Fruit fly (Drosophila melanogaster): ENCODE results near the gene CG13005.

Gene CG13005

dm6 chrX:16848978-16849377, 45.5 kb downstream of the CG13005 start (continued):
- TF ChIP-seq bbx (GFP tag; IDR thresholded peaks at IDR 0.05; ENCODE audit: partially characterized antibody) (no peak), CG6254 (GFP tag; optimal IDR thresholded peaks at IDR 0.05) (peak; percentile 18), CG10274 (GFP tag; optimal IDR thresholded peaks at IDR 0.05) (peak; percentile 64), jing (GFP tag; optimal IDR thresholded peaks at IDR 0.05) (no peak), CG15601 (tag; optimal IDR thresholded peaks at IDR 0.05) (no peak), CG18476 (GFP tag; optimal IDR thresholded peaks at IDR 0.05) (no peak), CG7928 (GFP tag; optimal IDR thresholded peaks at IDR 0.05) (no peak), CG1024 (GFP tag; IDR thresholded peaks at IDR 0.05) (no peak), ttk (GFP tag; IDR thresholded peaks at IDR 0.05) (no peak), ssp (GFP tag; IDR thresholded peaks at IDR 0.05) (no peak), Side (GFP tag; optimal IDR thresholded peaks at IDR 0.05) (no peak), lov (optimal IDR thresholded peaks at IDR 0.05) (no peak), lov (GFP tag; IDR thresholded peaks at IDR 0.05) (no peak), dan (GFP tag; IDR thresholded peaks at IDR 0.05) (no peak), slp2 (GFP tag; optimal IDR thresholded peaks at IDR 0.05) (no peak), CG17802 (tag; optimal IDR thresholded peaks at IDR 0.05) (no peak), CG9727 (GFP tag; optimal IDR thresholded peaks at IDR 0.05) (no peak), gem (tag; optimal IDR thresholded peaks at IDR 0.05) (peak; percentile 39), abd-A (tag; optimal IDR thresholded peaks at IDR 0.05) (no peak), CG13123 (GFP tag; optimal IDR thresholded peaks at IDR 0.05) (no peak), CG1233 (GFP tag; optimal IDR thresholded peaks at IDR 0.05) (no peak), toy (GFP tag; IDR thresholded peaks at IDR 0.05) (no peak), slbo (GFP tag; IDR thresholded peaks at IDR 0.05) (no peak), D19A (tag; optimal IDR thresholded peaks at IDR 0.05) (peak; percentile 37), Antp (GFP tag; optimal IDR thresholded peaks at IDR 0.05) (no peak), vfl (GFP tag; optimal IDR thresholded peaks at IDR 0.05) (no peak), nom (GFP tag; optimal IDR thresholded peaks at IDR 0.05) (no peak), sug (tag; optimal IDR thresholded peaks at IDR 0.05) (no peak), sc (optimal IDR thresholded peaks at IDR 0.05) (no peak), sc (GFP tag; optimal IDR thresholded peaks at IDR 0.05) (no peak), CG9215 (GFP tag; IDR thresholded peaks at IDR 0.05) (no peak), Bdp1 (GFP tag; optimal IDR thresholded peaks at IDR 0.05) (no peak), Fer3 (tag; optimal IDR thresholded peaks at IDR 0.05) (no peak), CG11093 (GFP tag; IDR thresholded peaks at IDR 0.05) (no peak), CG2120 (GFP tag; optimal IDR thresholded peaks at IDR 0.05) (no peak), CG7839 (tag; optimal IDR thresholded peaks at IDR 0.05) (peak; percentile 4), CG17568 (GFP tag; optimal IDR thresholded peaks at IDR 0.05) (no peak), CG10147 (GFP tag; optimal IDR thresholded peaks at IDR 0.05) (no peak), CG9932 (GFP tag; IDR thresholded peaks at IDR 0.05) (no peak), eyg (GFP tag; optimal IDR thresholded peaks at IDR 0.05) (no peak), bab2 (GFP tag; optimal IDR thresholded peaks at IDR 0.05) (no peak), CG12659 (GFP tag; optimal IDR thresholded peaks at IDR 0.05) (no peak), sima (GFP tag; optimal IDR thresholded peaks at IDR 0.05) (no peak), Hey (tag; optimal IDR thresholded peaks at IDR 0.05) (no peak), CG15269 (tag; optimal IDR thresholded peaks at IDR 0.05) (no peak), CG8944 (GFP tag; optimal IDR thresholded peaks at IDR 0.05) (no peak), Taf1 (GFP tag; IDR thresholded peaks at IDR 0.05) (no peak), CG8478 (optimal IDR thresholded peaks at IDR 0.05) (no peak), prd (optimal IDR thresholded peaks at IDR 0.05) (no peak), prd (GFP tag; IDR thresholded peaks at IDR 0.05) (peak; percentile 24; the same call in 1 of the 3 replicates), CG17912 (GFP tag; optimal IDR thresholded peaks at IDR 0.05) (no peak), CG1647 (GFP tag; optimal IDR thresholded peaks at IDR 0.05) (no peak), CG12104 (GFP tag; optimal IDR thresholded peaks at IDR 0.05) (no peak), CG11723 (GFP tag; optimal IDR thresholded peaks at IDR 0.05) (no peak)

Data from whole organism, embryonic.